Worm (Caenorhabditis elegans) whole organism, L3 larva: ENCODE measurements around the gene C14C6.2.

Experiments
- ZK546.5 ChIP-seq: sonication (generic microtip); optimal IDR thresholded peaks from 2 replicates; lab custom pipeline; 2017; ENCODE audit warnings: missing biosample characterization, missing genetic modification characterization
- ama-1 ChIP-seq: fragments of 150-350 bp; optimal IDR thresholded peaks from 2 replicates; lab custom pipeline; 2018
- ceh-28 ChIP-seq: fragments of 150-350 bp; optimal IDR thresholded peaks from 2 replicates; lab custom pipeline; 2014; ENCODE audit warnings: missing biosample characterization, missing genetic modification reagents, missing genetic modification characterization
- fkh-10 ChIP-seq: sonication (generic microtip); optimal IDR thresholded peaks from 2 replicates; lab custom pipeline; 2017; ENCODE audit warnings: missing biosample characterization, missing genetic modification reagents, missing genetic modification characterization
- jun-1 ChIP-seq: fragments of 150-350 bp; optimal IDR thresholded peaks from 2 replicates; lab custom pipeline; 2014; ENCODE audit warnings: missing biosample characterization, missing genetic modification reagents, missing genetic modification characterization
- lin-39 ChIP-seq: fragments of 150-350 bp; optimal IDR thresholded peaks from 2 replicates; lab custom pipeline; 2018; ENCODE audit warnings: missing biosample characterization, missing genetic modification reagents, missing genetic modification characterization
- nhr-11 ChIP-seq: fragments of 150-350 bp; optimal IDR thresholded peaks from 2 replicates; lab custom pipeline; 2014; ENCODE audit warnings: missing biosample characterization, missing genetic modification characterization
- nhr-12 ChIP-seq: fragments of 150-350 bp; optimal IDR thresholded peaks from 2 replicates; lab custom pipeline; 2014; ENCODE audit warnings: missing biosample characterization, missing genetic modification characterization
- nhr-28 ChIP-seq: fragments of 150-350 bp; optimal IDR thresholded peaks from 2 replicates; lab custom pipeline; 2014; ENCODE audit warnings: missing biosample characterization, missing genetic modification characterization
- nhr-77 ChIP-seq: fragments of 150-350 bp; optimal IDR thresholded peaks from 2 replicates; lab custom pipeline; 2014; ENCODE audit warnings: missing biosample characterization, missing genetic modification characterization
- pha-4 ChIP-seq: fragments of 150-350 bp; optimal IDR thresholded peaks from 2 replicates; lab custom pipeline; 2014; ENCODE audit warnings: missing biosample characterization, missing genetic modification reagents, missing genetic modification characterization
- unc-39 ChIP-seq: sonication (generic microtip); optimal IDR thresholded peaks from 4 replicates; lab custom pipeline; 2017; ENCODE audit warnings: missing biosample characterization, missing genetic modification characterization
- ztf-4 ChIP-seq: fragments of 150-350 bp; optimal IDR thresholded peaks from 2 replicates; lab custom pipeline; 2014; ENCODE audit warnings: missing biosample characterization, missing genetic modification characterization

ce11 chrV:599783-600182 lies 36.8 kb downstream of the C14C6.2 start:
- TF ChIP-seq ZK546.5 (tag; lab: Kevin White, UChicago) (no peak), ztf-4 (tag; lab: Kevin White, UChicago) (no peak), pha-4 (tag; lab: Kevin White, UChicago) (no peak), jun-1 (tag; lab: Kevin White, UChicago) (no peak), nhr-11 (tag; lab: Kevin White, UChicago) (no peak), ceh-28 (tag; lab: Kevin White, UChicago) (no peak), ama-1 (lab: Kevin White, UChicago) (no peak), fkh-10 (GFP tag; lab: Kevin White, UChicago) (no peak), nhr-77 (tag; lab: Kevin White, UChicago) (no peak), unc-39 (no peak), lin-39 (tag; lab: Kevin White, UChicago) (no peak), nhr-12 (tag; lab: Kevin White, UChicago) (no peak), nhr-28 (no peak)
